Fruit fly (Drosophila melanogaster) Kc167 (cell line): ENCODE results near the gene CG42535.

ENCODE experiments used
- Myc ChIP-seq: fragments of >200 bp; optimal IDR thresholded peaks from 2 replicates; lab custom pipeline; 2017; ENCODE audit warnings: missing external identifiers
- Sin3A ChIP-seq: fragments of >200 bp; optimal IDR thresholded peaks from 2 replicates; lab custom pipeline; 2018; ENCODE audit warnings: missing external identifiers
- h ChIP-seq: fragments of >200 bp; optimal IDR thresholded peaks from 3 replicates; lab custom pipeline; 2018; ENCODE audit warnings: missing external identifiers
- insv ChIP-seq: fragments of >200 bp; optimal IDR thresholded peaks from 3 replicates; lab custom pipeline; 2018; ENCODE audit warnings: missing external identifiers
- psq ChIP-seq: fragments of >200 bp; optimal IDR thresholded peaks from 2 replicates; lab custom pipeline; 2017; ENCODE audit warnings: missing external identifiers
- ttk ChIP-seq: sonication (Bioruptor generic); optimal IDR thresholded peaks from 2 replicates; lab custom pipeline; 2017; ENCODE audit warnings: missing external identifiers

The CG42535 gene

DNA sequence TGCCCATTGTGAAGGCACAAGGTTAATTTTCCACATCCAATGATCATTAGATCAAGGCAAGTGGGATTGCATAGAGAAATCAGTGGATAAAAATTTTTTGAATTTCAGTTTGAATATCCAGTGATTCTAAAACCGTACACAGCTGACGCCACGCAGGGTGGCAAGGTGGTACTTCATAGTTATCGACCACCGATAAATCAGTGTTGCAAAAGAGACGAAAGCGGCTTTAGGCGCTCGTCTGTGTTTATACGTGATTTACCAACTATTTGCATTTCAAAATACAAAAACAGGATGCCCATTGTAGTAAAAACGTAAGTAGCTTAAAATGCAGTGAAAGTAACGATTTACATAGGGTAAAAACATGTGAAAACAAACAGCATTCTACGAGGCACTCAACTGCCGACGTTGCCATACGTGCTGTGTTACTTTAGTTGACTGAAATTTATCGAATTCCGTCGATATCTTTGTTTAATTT, at the start of gene CG42535, which contains the start of the genes CG34001 and hay:
TSS of gene CG42535 (minus strand) at position 51 of the 475 bp plus-strand sequence.
TSS of gene CG34001 (plus strand) at position 195 of the 475 bp plus-strand sequence.
TSS of gene hay (plus strand) at position 195 of the 475 bp plus-strand sequence.
- TF ChIP-seq ttk (lab: Kevin White, UChicago) (no peak), insv (lab: Kevin White, UChicago) (no peak), h (lab: Kevin White, UChicago) (no peak)

DNA sequence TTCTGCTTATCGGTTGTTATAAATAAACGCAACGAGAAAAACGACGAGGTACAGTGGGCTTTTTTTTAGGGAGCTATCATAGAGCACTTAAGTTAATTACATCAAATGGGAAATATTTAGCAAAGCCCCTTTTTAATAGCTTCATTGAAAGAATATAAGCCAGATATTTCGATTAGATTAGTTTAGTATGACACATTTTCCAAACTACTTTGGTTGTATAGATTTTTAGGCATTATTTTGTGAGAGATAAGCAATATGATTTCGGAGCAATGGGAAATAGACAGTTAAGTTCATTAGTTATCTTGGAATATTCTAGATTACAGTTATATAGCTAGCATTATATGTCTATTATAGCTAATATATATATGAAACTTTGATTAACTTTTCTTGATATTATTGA, 49.4 kb upstream of the CG42535 start:
- TF ChIP-seq Myc (lab: Kevin White, UChicago), result no peak

DNA sequence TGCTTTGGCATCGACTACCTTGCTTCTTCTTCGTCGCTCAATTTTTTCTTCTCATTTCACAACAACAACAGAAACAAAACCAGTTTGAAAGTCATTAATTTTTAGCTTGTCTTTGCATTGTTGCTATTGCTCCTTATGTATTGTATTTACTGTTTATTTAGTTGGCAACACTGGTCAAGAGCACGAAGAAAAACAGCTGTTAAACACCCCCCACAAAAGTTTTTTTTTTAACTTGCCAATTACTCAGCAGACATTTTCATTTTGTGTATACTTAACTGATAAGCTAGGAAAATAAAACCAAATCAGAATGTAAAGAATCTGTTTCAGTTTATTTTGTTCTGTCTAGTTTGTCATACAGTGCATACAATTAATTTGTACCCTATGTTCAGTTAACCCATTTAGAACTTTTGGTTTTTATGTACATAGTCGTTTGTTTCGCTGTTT, 49.0 kb upstream of the CG42535 start:
- no peak for TF ChIP-seq ttk (lab: Kevin White, UChicago)
- TF ChIP-seq Myc (lab: Kevin White, UChicago), result no peak
- TF ChIP-seq h (lab: Kevin White, UChicago), result no peak
- no peak for TF ChIP-seq Sin3A (lab: Kevin White, UChicago)
- no peak for TF ChIP-seq psq
- no peak for TF ChIP-seq insv (lab: Kevin White, UChicago)

DNA sequence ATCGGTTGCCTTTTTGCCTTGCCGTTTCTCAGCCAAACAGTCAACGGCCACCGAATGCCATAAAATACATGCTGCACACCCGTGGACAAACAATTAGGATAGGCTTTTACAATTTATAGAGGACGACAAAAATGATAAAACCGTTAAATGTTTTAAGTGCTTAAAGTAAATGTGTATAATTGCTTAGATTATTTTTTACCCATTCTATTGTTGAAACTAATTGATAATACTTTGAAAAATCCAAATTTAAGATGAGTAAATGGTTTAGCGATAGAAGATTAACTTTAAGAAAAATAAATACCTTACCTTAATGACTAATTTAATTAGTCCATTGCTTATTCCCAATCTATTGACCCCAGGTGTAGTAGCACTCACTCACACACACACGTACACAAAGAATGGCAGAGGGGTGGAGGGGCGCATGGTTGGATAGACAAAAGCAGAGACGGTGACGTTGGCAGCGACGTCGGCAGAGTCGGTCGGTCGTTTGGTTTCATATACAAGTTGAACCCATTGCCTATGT, 47.9 kb upstream of the CG42535 start:
- TF ChIP-seq h (lab: Kevin White, UChicago) (no peak), Myc (lab: Kevin White, UChicago) (no peak), psq (no peak), insv (lab: Kevin White, UChicago) (no peak), Sin3A (lab: Kevin White, UChicago) (no peak), ttk (lab: Kevin White, UChicago) (no peak)

DNA sequence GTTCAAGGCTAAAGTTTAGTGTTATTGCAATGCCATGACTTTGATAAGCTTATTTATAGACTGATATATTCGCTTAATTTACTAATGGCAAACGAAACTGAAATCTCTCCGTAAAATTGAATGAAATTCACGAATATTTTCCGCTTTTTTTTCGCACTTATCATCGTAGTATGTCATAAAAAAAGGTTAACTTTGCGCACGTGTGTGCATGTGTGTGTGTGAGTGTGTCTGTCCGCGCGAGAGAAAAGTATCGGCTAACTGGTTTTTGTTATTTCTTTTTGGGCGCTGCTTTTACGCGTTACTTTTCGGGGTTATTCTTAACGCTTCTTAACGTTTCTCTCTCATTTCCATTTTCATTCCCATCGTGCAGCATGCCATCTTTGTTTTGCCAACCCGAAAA, 47.1 kb upstream of the CG42535 start:
- TF ChIP-seq psq (no peak), Myc (lab: Kevin White, UChicago) (no peak), Sin3A (lab: Kevin White, UChicago) (no peak), h (lab: Kevin White, UChicago) (no peak), insv (lab: Kevin White, UChicago) (no peak), ttk (lab: Kevin White, UChicago) (no peak)

DNA sequence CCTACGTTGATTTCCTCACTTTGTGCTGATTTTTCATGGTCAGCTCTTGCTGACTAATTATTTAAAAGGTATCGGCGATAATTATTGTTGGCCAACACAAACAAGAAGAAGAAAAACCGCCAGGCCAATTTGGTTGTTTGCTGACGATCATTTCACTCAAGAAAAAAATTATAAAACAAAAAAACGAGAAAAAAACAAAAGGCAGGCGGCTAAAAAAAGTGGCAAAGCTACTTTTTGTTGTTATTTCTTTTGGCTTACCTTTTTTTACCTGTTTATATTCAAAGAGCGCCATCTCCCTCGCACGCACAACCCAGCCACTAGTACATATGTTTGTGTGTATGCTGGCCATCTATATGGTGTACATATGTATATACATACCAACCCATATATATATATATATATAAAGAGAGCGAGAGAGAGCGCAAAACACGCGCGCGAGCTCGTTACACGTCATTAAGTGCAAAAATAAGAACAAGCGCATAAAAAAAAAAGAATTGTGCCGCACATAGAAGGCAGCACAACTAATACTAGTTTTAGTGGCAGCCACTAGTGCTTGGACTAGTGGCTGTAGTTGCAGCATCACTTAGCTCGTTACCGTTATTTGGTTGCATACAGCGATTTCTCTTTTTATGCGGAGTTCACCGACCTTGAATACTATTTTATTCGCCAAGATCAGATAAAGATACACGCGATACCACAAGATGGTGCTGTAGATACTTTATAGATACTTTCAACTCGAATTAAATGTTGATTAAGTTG, 45.1 kb upstream of the CG42535 start:
- no peak for TF ChIP-seq Myc (lab: Kevin White, UChicago)
- TF ChIP-seq Sin3A (lab: Kevin White, UChicago), result no peak
- TF ChIP-seq psq, result no peak
- TF ChIP-seq h (lab: Kevin White, UChicago), result no peak
- TF ChIP-seq ttk (lab: Kevin White, UChicago), result no peak
- TF ChIP-seq insv (lab: Kevin White, UChicago), result no peak

DNA sequence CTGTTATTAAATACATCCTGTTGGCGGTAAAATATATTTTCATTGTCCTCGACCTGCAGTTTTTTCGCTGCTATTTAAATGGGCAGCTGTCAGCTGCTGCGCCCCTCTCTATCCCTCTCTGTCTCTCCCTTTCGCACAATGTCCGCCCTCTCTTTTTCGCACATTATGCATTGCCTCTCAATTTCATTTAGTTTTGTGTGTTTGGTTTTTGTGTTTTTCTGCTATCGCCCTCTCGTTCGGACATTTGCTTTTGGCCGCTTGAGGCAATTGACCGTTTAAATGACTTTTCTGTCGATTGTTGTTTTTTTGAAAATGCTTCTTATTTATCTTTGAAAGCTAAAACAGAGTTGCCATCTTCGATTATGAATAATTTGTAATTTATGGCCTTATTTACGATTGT, 44.2 kb upstream of the CG42535 start:
- TF ChIP-seq Myc (lab: Kevin White, UChicago) (no peak), h (lab: Kevin White, UChicago) (no peak), psq (no peak), Sin3A (lab: Kevin White, UChicago) (no peak), insv (lab: Kevin White, UChicago) (no peak), ttk (lab: Kevin White, UChicago) (no peak)

DNA sequence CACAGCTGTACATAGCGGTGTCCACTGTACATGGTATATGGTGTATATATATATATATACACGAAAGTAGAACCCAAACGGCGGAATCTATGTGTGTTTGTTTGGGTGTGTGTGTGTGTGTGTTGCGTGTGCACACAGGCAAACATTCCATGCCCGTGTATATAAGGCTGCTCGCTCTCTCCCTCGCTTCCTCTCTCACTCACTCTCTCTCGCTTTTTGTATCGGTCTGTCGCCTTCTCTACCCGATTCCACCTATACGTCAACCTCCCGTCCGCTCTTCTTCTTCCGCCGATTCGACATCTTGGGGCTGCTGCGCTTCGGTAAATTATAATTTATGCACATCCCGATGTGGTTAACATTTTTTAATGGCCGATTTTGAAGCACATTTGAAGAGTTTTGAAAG, 43.4 kb upstream of the CG42535 start:
- TF ChIP-seq h (lab: Kevin White, UChicago) (no peak), psq (no peak), Myc (lab: Kevin White, UChicago) (no peak), Sin3A (lab: Kevin White, UChicago) (no peak), insv (lab: Kevin White, UChicago) (no peak), ttk (lab: Kevin White, UChicago) (no peak)

DNA sequence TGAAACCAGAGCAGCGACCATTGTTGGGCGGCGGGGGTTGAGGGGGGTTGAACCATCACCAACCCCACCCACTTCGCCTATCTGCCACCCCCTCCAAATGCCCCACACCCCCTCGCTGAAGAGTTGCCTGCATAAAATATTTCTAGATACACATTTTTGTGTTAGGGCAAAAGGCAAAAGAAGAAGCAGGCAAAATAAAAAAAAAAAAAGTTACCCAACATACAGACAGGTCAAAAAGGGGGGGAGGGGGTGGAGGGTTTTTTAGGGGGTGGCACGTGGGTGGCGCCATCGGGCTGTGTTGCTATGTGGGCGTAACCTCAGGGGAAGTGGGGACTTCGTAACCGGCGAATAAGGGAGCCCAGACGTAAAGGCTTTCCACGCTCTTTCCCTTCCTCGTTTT, 41.8 kb upstream of the CG42535 start:
- TF ChIP-seq psq (no peak), h (lab: Kevin White, UChicago) (no peak), ttk (lab: Kevin White, UChicago) (no peak), Sin3A (lab: Kevin White, UChicago) (no peak), insv (lab: Kevin White, UChicago) (no peak), Myc (lab: Kevin White, UChicago) (no peak)

DNA sequence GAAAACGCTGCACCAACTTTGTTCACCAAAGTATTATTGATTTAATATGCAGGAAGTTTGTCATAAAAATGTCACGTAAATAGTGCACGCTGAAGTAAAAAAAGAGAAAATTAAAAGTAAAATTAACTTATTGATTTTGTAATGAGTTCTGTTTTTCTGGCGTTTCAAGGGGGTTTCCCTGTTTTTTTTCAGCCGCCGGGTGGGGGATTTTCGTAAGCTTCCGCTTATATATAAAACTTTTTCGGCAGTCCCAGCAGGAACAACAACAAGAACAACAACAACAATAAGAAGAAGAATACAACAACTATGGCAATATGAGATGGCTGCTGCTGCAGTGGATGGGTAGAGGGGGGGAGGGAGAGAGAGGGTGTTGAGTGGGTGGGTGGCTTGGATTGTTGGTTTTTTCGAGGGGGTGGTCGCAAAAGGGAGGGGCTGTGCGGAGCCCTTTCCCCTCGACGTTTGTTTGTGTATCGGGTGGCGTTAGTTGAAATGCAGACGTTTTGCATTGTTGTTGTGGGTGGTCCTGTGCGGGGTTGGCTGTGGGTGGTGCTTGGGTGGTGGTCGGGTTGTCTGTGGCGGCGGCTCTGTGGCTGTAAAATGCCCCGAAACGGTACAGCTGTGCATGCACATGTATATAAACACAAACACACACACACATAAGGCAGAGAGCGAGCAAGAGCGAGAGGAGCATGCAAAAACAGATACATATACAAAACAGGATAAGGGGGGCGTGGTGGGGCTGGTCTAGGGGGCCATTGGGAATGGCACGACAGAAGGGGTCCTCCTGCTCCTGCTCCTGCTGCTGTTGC, 39.1 kb upstream of the CG42535 start:
- TF ChIP-seq psq (no peak), ttk (lab: Kevin White, UChicago) (no peak), Sin3A (lab: Kevin White, UChicago) (no peak), h (lab: Kevin White, UChicago) (no peak), insv (lab: Kevin White, UChicago) (no peak), Myc (lab: Kevin White, UChicago) (no peak)

DNA sequence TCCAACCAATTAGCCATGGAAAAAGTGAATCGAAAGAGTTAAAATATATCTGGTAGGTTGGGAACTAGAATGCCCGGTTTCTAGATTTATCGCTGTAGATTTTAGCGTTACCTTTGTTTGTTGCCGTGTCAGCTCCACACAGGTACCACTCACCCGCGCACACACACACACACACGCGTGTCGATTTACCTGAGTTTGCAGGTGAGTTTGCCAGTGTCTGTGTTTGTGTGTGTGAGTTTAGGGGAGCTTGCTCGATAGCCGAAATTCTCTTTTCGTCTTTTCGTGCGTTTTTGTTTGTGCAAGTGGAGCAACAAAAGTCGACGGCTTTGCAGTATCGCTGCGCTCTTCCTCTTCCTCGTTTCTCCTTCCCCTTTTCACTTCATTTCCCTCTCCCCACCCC, 36.6 kb upstream of the CG42535 start:
- TF ChIP-seq Myc (lab: Kevin White, UChicago), result no peak
- TF ChIP-seq ttk (lab: Kevin White, UChicago), result no peak
